Worm (Caenorhabditis elegans): ENCODE results near the gene C18H7.11.

- TF ChIP-seq elt-3 (tag; optimal IDR thresholded peaks at IDR 0.05), result no peak
- no peak for TF ChIP-seq Y116A8C.19 (tag; optimal IDR thresholded peaks at IDR 0.05; ENCODE audit: borderline replicate concordance)
- TF ChIP-seq dsc-1 (tag; optimal IDR thresholded peaks at IDR 0.05), result no peak
- no peak for TF ChIP-seq snpc-4 (tag; optimal IDR thresholded peaks at IDR 0.05)
- no peak for TF ChIP-seq xbp-1 (tag; optimal IDR thresholded peaks at IDR 0.05)
- TF ChIP-seq ama-1 (optimal IDR thresholded peaks at IDR 0.05), result no peak
- TF ChIP-seq ztf-4 (tag; optimal IDR thresholded peaks at IDR 0.05), result no peak
- TF ChIP-seq ztf-11 (tag; optimal IDR thresholded peaks at IDR 0.05), result no peak
- no peak for TF ChIP-seq alr-1 (tag; optimal IDR thresholded peaks at IDR 0.05; ENCODE audit: borderline replicate concordance)
- TF ChIP-seq nhr-11 (tag; optimal IDR thresholded peaks at IDR 0.05), result no peak
- no peak for TF ChIP-seq blmp-1 (tag; optimal IDR thresholded peaks at IDR 0.05)
Measured at ce11 chrIV:625947-626548, 29.3 kb downstream of the C18H7.11 start.
